Fruit fly (Drosophila melanogaster) whole organism: ENCODE data around the gene CG3437.

Experiments used
- CG8478 ChIP-seq: fragments of >200 bp; optimal IDR thresholded peaks from 2 replicates; lab custom pipeline; 2018; ENCODE audit warnings: inconsistent platforms
- Dll ChIP-seq: fragments of >200 bp; optimal IDR thresholded peaks from 2 replicates; lab custom pipeline; 2017
- EcR ChIP-seq, 2 experiments: fragments of >200 bp; optimal IDR thresholded peaks; 2 replicates each; lab custom pipeline; 2017; ENCODE audit warnings: missing biosample characterization in 2 of 2, missing genetic modification characterization in 2 of 2, missing genetic modification reagents in 2 of 2
- pan ChIP-seq: fragments of >200 bp; optimal IDR thresholded peaks from 2 replicates; lab custom pipeline; 2017
- psq ChIP-seq: fragments of >200 bp; optimal IDR thresholded peaks from 2 replicates; lab custom pipeline; 2017
- usp ChIP-seq: fragments of >200 bp; optimal IDR thresholded peaks from 2 replicates; lab custom pipeline; 2017; ENCODE audit warnings: missing biosample characterization, missing genetic modification characterization, mixed read lengths

CG3437 gene

DNA sequence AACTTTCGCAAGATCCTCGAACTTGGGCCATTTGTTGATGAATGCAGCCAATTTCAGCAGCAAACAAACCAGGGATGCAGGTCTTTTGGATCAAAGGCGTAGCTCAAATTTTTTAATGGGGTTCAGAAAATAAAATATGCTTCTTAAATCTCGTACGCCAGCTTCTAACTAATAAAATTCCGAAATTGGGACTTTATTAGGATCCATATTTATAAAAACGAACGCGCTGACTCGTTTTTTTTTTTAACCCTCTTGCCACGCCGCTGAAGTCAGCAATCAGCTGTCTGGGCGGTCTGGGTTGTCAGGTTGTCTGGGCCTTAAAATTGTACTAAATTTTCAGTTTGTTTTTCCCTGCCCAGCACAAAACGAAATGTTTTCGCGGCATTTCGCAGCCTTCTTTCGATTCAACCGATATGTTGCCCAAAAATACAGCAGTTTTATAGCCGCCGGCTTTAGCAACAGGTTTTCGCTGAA lies at the start of gene CG3437:
TSS of gene CG3437 (minus strand) at position 51 of the 474 bp plus-strand sequence.
- no peak for TF ChIP-seq usp (GFP tag; lab: Kevin White, UChicago)
- TF ChIP-seq CG8478 (lab: Kevin White, UChicago), result no peak
- no peak for TF ChIP-seq Dll
- no peak for TF ChIP-seq psq
- no peak for TF ChIP-seq pan

DNA sequence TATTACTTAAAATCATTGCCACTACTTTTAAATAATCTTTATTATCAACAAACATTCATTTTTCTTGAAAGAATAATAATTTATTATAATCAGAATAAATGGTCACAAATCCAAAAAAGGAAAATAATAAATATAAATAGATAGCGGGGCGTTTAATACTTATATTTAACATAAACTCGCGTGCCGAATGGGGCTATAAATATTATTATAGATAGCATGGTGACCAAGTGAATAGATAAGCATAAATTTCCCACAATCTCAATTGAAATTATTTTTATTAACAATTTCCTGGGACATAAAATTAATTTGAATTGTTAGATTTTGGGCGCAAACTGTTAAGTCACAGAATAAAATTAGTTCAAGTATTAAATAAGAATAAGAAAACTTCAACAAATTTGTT lies 49.0 kb upstream of the CG3437 start:
- TF ChIP-seq usp (GFP tag; lab: Kevin White, UChicago), result no peak
- no peak for TF ChIP-seq Dll
- no peak for TF ChIP-seq psq
- no peak for TF ChIP-seq pan
- TF ChIP-seq EcR (GFP tag; optimal IDR thresholded peaks at IDR 0.05; lab: Kevin White, UChicago), result no peak
- no peak for TF ChIP-seq CG8478 (lab: Kevin White, UChicago)

DNA sequence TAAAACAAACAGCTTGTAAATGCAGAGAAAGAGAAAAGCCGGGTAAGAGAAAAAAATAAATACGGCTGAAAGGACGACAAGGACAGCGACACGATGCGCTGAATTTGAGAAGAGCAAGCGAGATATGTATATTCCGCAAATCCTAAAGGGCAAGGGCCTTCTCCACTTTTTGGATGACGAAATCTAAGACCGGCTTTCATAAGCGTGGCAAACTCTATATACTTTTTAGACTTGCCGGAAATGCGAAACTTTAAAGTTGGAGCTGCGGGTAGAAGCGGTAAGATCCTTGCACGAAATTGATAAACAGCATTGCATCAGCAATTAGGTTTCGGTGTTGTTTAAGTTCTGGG lies 48.2 kb upstream of the CG3437 start:
- no peak for TF ChIP-seq CG8478 (lab: Kevin White, UChicago)
- TF ChIP-seq EcR (GFP tag; optimal IDR thresholded peaks at IDR 0.05; lab: Kevin White, UChicago), result peak; percentile 49 to 61

DNA sequence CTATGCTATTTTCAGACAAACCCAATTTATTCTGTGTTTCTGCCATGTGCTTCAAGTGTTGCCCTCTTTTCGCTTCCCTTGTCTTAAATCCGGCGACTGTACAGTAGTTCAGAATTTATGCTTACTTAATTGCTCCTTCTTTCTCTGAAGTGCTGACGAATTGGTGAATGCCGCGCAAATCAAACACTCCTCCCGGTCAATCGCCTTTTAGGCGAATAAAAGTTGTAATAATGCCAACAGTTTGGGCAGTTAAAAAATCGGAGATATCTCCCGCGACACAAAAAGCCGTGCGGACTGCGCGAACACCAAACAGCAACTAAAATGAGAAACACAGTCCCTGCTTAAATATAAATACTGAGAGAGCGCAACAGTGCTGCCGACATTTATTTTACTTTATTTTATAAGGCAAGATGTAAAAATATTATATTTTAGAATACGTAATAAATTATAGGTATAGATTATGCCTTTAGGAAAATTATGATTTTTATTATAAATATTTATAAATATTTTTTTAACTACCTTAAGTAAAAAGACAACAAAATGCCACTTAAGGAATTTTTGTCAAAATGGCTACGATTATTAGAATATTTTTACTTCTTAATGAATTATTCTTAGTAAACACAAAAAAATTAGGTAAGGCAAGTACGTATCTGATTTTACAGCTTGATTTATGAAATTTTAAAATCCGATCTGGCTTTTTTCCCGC lies 47.7 kb upstream of the CG3437 start, which contains the start of gene path:
TSS of gene path (minus strand) at position 322 of the 706 bp plus-strand sequence.
- no peak for TF ChIP-seq psq
- TF ChIP-seq usp (GFP tag; lab: Kevin White, UChicago), result no peak
- TF ChIP-seq CG8478 (lab: Kevin White, UChicago), result no peak
- TF ChIP-seq pan, result no peak
- TF ChIP-seq Dll, result no peak
- no peak for TF ChIP-seq EcR (GFP tag; optimal IDR thresholded peaks at IDR 0.05; lab: Kevin White, UChicago)

DNA sequence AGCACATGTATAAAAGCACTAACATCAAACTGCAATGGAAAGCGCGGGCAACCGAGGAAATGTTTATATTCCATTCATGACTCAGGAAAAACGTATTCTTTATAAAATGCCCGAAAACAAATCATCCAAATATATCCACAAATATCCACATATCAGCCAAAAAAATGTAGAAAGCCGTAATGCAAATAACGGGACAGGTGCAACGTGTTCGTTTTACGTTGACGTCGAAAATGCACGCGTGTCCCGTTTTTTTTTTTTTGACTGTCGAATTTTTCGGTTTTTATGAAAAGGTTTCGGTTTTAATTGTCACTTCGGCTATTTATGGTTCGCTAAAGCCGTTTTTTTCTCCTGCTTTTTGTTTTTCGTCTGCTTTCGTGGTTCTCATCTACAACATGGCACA lies 47.1 kb upstream of the CG3437 start:
- no peak for TF ChIP-seq usp (GFP tag; lab: Kevin White, UChicago)
- TF ChIP-seq pan, result no peak
- no peak for TF ChIP-seq CG8478 (lab: Kevin White, UChicago)
- no peak for TF ChIP-seq EcR (GFP tag; optimal IDR thresholded peaks at IDR 0.05; lab: Kevin White, UChicago)
- TF ChIP-seq Dll, result no peak
- no peak for TF ChIP-seq psq

DNA sequence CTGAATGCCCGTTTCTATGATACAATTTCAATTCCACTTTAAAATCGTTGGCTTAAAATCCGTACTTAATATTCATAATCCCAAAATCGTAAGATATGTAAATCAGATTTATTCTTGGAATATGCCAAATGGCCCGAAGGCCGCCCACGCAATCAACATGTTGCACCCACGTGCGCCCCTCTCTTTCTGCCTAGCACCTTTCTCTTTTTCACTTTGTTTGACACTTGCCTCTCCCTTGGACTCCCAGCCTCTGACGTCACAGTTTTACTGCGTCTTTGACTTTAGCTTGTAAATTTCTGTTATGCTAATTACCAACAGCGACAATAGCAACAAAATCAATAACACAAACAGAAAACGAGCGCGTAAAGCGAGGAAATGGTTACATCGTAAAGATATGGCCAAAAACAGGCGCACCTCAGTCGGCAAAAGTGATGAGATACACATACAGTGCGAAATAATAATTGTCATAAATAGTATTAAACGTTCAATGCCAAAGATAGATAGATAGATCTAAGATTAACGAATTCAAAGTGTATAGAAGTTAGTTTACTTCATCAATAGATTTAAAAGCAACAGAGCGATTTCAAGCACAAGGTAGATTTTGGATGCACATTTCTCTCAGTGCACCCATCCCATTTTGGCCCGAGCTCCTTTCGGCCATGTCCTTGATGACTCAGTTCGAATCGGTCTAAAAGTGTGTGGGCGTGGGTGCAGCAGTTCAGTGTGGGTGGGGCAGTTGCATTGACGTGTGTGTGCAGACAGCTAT lies 46.3 kb upstream of the CG3437 start:
- TF ChIP-seq CG8478 (lab: Kevin White, UChicago), result no peak
- no peak for TF ChIP-seq Dll
- TF ChIP-seq usp (GFP tag; lab: Kevin White, UChicago), result no peak
- TF ChIP-seq EcR (GFP tag; optimal IDR thresholded peaks at IDR 0.05; lab: Kevin White, UChicago), result no peak
- TF ChIP-seq psq, result no peak
- TF ChIP-seq pan, result no peak

DNA sequence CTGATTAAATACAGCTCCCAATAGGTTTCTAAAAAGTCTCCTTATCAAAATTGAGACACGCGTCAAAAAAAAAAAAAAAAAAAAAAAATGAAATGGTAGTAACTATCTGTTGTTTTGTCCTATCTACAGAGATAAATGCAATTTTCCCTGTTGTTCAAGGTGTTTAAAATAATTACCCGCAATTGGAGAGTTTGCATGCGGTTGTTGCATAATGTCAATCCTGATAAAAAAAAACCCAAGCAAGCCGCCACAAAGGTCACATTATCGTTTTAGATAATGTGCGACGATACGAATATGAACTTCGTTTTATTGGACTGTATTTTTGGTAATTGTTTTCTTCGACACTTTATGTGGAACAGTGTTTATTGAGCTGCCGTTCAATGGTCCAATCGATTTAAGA lies 45.4 kb upstream of the CG3437 start:
- TF ChIP-seq CG8478 (lab: Kevin White, UChicago) (no peak), pan (no peak), Dll (no peak), psq (no peak), EcR (GFP tag; optimal IDR thresholded peaks at IDR 0.05; lab: Kevin White, UChicago) (no peak), usp (GFP tag; lab: Kevin White, UChicago) (no peak)

DNA sequence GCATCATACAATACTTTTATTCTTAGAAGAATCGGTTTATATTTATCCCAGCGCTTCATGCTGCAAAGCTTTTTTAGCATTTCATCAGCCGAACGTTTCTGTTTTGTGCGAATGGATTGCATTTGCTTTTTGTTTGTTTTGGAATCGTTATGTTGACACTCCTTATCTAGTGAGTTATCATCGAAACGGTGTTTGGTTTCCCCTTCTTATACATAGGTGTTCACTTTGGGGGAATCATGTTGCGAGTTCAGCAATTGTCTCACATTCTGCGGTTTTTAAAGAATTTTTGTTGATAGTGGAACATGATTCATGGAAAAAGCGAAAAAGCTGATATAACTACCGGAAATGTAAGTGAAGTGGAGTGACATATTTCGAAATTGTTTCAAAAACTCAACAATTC lies 44.8 kb upstream of the CG3437 start:
- no peak for TF ChIP-seq EcR (GFP tag; optimal IDR thresholded peaks at IDR 0.05; lab: Kevin White, UChicago)
- no peak for TF ChIP-seq pan
- TF ChIP-seq Dll, result no peak
- no peak for TF ChIP-seq psq
- no peak for TF ChIP-seq CG8478 (lab: Kevin White, UChicago)
- TF ChIP-seq usp (GFP tag; lab: Kevin White, UChicago), result no peak

DNA sequence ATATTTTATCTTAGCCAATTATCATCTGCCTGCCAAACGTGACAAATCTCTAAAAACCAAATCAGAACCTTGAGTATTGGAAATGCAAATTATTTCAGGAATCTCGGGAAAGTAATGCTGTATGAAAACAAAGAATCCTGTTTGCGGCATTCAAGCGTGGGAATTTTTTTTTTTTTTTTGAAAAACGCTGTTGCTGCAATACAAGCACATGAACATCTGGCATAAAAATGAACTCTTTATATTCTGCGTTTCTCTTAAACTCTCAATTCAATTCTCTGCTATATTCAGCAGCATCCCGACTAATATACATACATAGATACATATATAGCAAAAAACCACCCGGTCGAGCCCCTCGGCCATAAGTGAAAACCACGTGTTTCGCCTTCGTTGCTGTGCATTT lies 43.8 kb upstream of the CG3437 start:
- TF ChIP-seq Dll (no peak), usp (GFP tag; lab: Kevin White, UChicago) (no peak), psq (no peak), EcR (GFP tag; optimal IDR thresholded peaks at IDR 0.05; lab: Kevin White, UChicago) (no peak), pan (no peak), CG8478 (lab: Kevin White, UChicago) (no peak)

DNA sequence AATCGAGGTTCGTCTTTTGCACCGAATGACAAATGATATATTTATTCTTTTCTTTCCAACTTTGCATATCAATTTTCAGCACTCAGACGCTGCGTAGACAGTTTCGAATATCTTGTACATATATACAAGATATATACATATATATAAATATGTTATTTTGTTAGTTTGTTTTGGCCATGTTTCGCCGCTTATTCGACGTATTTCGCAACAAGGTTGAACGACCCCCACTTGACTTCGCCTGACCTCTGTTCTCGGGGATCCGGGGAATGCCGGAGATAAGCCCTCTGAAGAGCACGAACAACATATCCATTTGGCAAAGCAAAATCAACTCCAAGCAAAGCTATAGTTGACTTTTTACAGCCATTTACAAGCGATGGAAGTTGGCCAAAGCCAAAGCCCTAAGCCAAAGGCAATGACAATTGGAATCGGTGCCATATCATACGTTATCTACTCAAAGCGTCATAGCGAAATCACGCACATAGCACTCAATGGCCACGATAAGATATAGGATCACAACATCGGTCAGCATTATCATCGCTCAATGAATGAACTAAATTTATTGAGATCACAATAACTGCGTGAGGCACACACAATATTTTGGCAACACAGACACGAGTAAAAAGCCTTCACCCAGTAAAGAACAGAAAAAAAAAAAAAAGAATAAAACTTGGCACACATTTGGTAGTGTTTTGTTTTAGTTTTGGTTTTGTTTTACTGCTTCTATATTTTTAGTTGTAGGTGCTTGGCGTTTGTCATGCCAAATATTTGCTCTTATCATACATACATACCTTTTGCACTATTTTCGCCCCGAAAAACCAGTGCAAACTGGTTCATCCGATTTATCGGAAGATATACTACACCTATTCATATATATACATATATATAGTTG lies 42.7 kb upstream of the CG3437 start:
- TF ChIP-seq psq, result no peak
- TF ChIP-seq usp (GFP tag; lab: Kevin White, UChicago), result no peak
- no peak for TF ChIP-seq Dll
- no peak for TF ChIP-seq EcR (GFP tag; optimal IDR thresholded peaks at IDR 0.05; lab: Kevin White, UChicago)

DNA sequence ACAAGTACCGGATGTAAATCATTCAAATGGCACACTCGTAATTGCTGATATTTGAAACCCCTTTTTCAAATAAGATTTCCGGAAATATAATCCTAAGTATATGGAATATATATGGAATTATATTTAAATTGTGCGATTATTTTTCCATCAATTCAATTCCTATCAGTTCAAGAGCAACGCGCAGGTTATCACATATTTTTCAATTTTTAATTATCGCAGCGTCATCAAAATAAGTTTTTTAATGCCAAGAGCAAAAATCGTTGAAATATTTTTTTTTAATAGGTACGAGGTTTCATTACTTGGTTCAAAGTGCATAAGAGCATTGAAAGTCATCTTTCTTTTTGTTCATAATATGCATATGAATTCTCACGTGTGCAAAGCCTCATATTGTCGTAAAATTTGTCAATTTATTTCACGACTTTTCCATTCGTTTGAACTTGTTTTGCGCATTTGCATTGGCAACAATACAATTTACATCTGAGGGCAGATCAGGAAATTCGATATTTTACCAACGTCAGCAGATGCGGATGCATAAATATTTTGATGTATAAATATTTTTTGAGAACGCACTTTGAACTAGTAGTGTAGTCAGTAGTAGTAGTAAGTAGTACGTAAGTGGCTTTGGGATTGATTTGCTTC lies 40.6 kb upstream of the CG3437 start:
- TF ChIP-seq CG8478 (lab: Kevin White, UChicago) (no peak), usp (GFP tag; lab: Kevin White, UChicago) (no peak), psq (no peak), pan (no peak), Dll (no peak), EcR (GFP tag; optimal IDR thresholded peaks at IDR 0.05; lab: Kevin White, UChicago) (no peak)

DNA sequence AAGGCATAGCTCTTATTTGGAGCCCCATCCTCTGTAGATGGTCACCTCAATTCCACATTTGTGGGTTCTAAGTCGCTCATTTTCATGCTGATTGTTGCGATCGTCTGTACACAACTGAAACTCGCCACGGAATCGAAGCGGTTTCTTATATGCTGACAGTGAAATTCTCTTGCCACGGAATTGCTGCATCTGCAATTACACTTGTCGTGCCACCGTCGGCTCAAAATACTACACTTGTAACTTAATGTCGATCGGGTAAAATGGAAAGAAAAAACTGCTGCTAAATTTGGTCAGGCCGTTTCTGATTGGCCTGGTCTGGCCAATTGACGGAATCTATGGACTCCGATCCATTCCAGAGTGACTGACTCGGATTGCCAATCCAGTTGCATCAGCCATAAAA lies 39.8 kb upstream of the CG3437 start:
- TF ChIP-seq CG8478 (lab: Kevin White, UChicago), result no peak
- no peak for TF ChIP-seq Dll
- TF ChIP-seq usp (GFP tag; lab: Kevin White, UChicago), result no peak
- TF ChIP-seq EcR (GFP tag; optimal IDR thresholded peaks at IDR 0.05; lab: Kevin White, UChicago), result no peak
- TF ChIP-seq psq, result no peak
- no peak for TF ChIP-seq pan
